Worm (Caenorhabditis elegans) whole organism, L2 larva: ENCODE measurements around the gene syx-2.

Experiments
- R02D3.7 ChIP-seq: fragments of 150-350 bp; optimal IDR thresholded peaks from 2 replicates; lab custom pipeline; 2014; ENCODE audit warnings: missing biosample characterization, missing genetic modification characterization
- Y55F3AM.14 ChIP-seq: fragments of 200-800 bp; sonication (Bioruptor generic); optimal IDR thresholded peaks from 2 replicates; lab custom pipeline; 2018; ENCODE audit warnings: mild to moderate bottlenecking, missing genetic modification characterization, missing compliant biosample characterization
- ZK546.5 ChIP-seq: sonication (generic microtip); optimal IDR thresholded peaks from 2 replicates; lab custom pipeline; 2017; ENCODE audit warnings: missing biosample characterization, missing genetic modification characterization
- ama-1 ChIP-seq: fragments of 150-350 bp; optimal IDR thresholded peaks from 2 replicates; lab custom pipeline; 2018; ENCODE audit warnings: inconsistent platforms
- ceh-82 ChIP-seq: fragments of 150-350 bp; optimal IDR thresholded peaks from 2 replicates; lab custom pipeline; 2014; ENCODE audit warnings: missing biosample characterization, missing genetic modification characterization
- fos-1 ChIP-seq: fragments of 150-350 bp; optimal IDR thresholded peaks from 2 replicates; lab custom pipeline; 2014; ENCODE audit warnings: missing biosample characterization, missing genetic modification characterization
- lin-11 ChIP-seq: fragments of 150-350 bp; sonication (generic microtip); optimal IDR thresholded peaks from 2 replicates; lab custom pipeline; 2014; ENCODE audit warnings: missing biosample characterization, missing genetic modification characterization, inconsistent platforms, mixed read lengths
- lin-13 ChIP-seq: fragments of 150-350 bp; optimal IDR thresholded peaks from 2 replicates; lab custom pipeline; 2014; ENCODE audit warnings: missing biosample characterization, missing genetic modification reagents, missing genetic modification characterization
- lsy-2 ChIP-seq, 2 experiments: fragments of 150-350 bp in 1 of 2; sonication (generic microtip) in 1 of 2; optimal IDR thresholded peaks; 2 replicates each; lab custom pipeline; 2014 to 2017; ENCODE audit warnings: missing biosample characterization in 2 of 2, missing genetic modification characterization in 2 of 2
- mab-5 ChIP-seq: fragments of 150-350 bp; optimal IDR thresholded peaks from 2 replicates; lab custom pipeline; 2014; ENCODE audit warnings: missing biosample characterization, missing genetic modification characterization
- nhr-237 ChIP-seq: fragments of 150-350 bp; optimal IDR thresholded peaks from 2 replicates; lab custom pipeline; 2014; ENCODE audit warnings: missing biosample characterization, missing genetic modification characterization
- sem-4 ChIP-seq: fragments of 150-350 bp; optimal IDR thresholded peaks from 2 replicates; lab custom pipeline; 2014; ENCODE audit warnings: missing biosample characterization, missing genetic modification reagents, missing genetic modification characterization
- unc-62 ChIP-seq: fragments of 150-350 bp; optimal IDR thresholded peaks from 2 replicates; lab custom pipeline; 2014; ENCODE audit warnings: missing biosample characterization, missing genetic modification reagents, missing genetic modification characterization
- ztf-11 ChIP-seq: sonication (generic microtip); optimal IDR thresholded peaks from 2 replicates; lab custom pipeline; 2017; ENCODE audit warnings: missing biosample characterization, missing genetic modification characterization

- TF ChIP-seq R02D3.7 (no peak), ztf-11 (tag; lab: Kevin White, UChicago) (no peak), nhr-237 (no peak), mab-5 (no peak), unc-62 (GFP tag; lab: Kevin White, UChicago) (no peak), lin-13 (GFP tag; lab: Kevin White, UChicago) (no peak), lin-11 (tag; lab: Kevin White, UChicago) (no peak), fos-1 (tag; lab: Kevin White, UChicago) (no peak), lsy-2 (tag; optimal IDR thresholded peaks at IDR 0.05; lab: Kevin White, UChicago) (no peak), Y55F3AM.14 (GFP tag; lab: Kevin White, UChicago) (no peak), ZK546.5 (tag; lab: Kevin White, UChicago) (no peak), sem-4 (tag; lab: Kevin White, UChicago) (no peak), ceh-82 (tag; lab: Kevin White, UChicago) (no peak), ama-1 (no peak)
Observed at ce11 chrX:13934574-13934973, 25.4 kb upstream of the syx-2 start, which contains the start of gene elt-3.
